Fruit fly (Drosophila melanogaster) whole organism, wandering third instar larva: Measurements from ENCODE around the gene cv.

Experiments
- Abd-B ChIP-seq: fragments of >200 bp; optimal IDR thresholded peaks from 2 replicates; lab custom pipeline; 2017; ENCODE audit warnings: missing biosample characterization, missing genetic modification characterization
- CG32264 ChIP-seq: fragments of 200-800 bp; sonication (Bioruptor generic); optimal IDR thresholded peaks from 2 replicates; lab custom pipeline; 2016; ENCODE audit warnings: missing biosample characterization, missing genetic modification characterization
- CG9705 ChIP-seq: fragments of 200-800 bp; sonication (Bioruptor generic); optimal IDR thresholded peaks from 2 replicates; lab custom pipeline; 2018; ENCODE audit warnings: missing biosample characterization, mild to moderate bottlenecking, missing genetic modification characterization
- CrebA ChIP-seq: fragments of 200-800 bp; sonication (Bioruptor generic); optimal IDR thresholded peaks from 2 replicates; lab custom pipeline; 2016; ENCODE audit warnings: missing biosample characterization, mild to moderate bottlenecking, missing genetic modification characterization, borderline replicate concordance
- Dfd ChIP-seq: fragments of >200 bp; optimal IDR thresholded peaks from 2 replicates; lab custom pipeline; 2017; ENCODE audit warnings: missing biosample characterization, missing genetic modification characterization
- Dif ChIP-seq: fragments of 200-275, 200-300 bp; sonication (Bioruptor generic); optimal IDR thresholded peaks from 2 replicates; lab custom pipeline; 2018; ENCODE audit warnings: missing biosample characterization, missing genetic modification characterization; ENCODE audit not compliant: partially characterized antibody
- GATAd ChIP-seq: sonication (Bioruptor generic); optimal IDR thresholded peaks from 2 replicates; lab custom pipeline; 2016; ENCODE audit warnings: missing biosample characterization, missing genetic modification characterization
- HLH106 ChIP-seq: fragments of 200-800 bp; optimal IDR thresholded peaks from 3 replicates; lab custom pipeline; 2019; ENCODE audit warnings: missing biosample characterization, mild to moderate bottlenecking, missing genetic modification characterization, moderate library complexity
- Hnf4 ChIP-seq: fragments of 200-800 bp; sonication (Bioruptor generic); optimal IDR thresholded peaks from 2 replicates; lab custom pipeline; 2016; ENCODE audit warnings: missing biosample characterization, mild to moderate bottlenecking, missing genetic modification characterization
- Hr78 ChIP-seq: fragments of >200 bp; optimal IDR thresholded peaks from 2 replicates; lab custom pipeline; 2017; ENCODE audit warnings: missing biosample characterization, missing genetic modification characterization
- Hr83 ChIP-seq: fragments of 200-300 bp; sonication (Bioruptor generic); optimal IDR thresholded peaks from 2 replicates; lab custom pipeline; 2016; ENCODE audit warnings: missing biosample characterization, mild to moderate bottlenecking, missing genetic modification characterization, moderate library complexity; ENCODE audit not compliant: poor library complexity, severe bottlenecking
- Jra ChIP-seq: sonication (Bioruptor generic); optimal IDR thresholded peaks from 2 replicates; lab custom pipeline; 2016; ENCODE audit warnings: missing biosample characterization, missing genetic modification characterization
- Mio ChIP-seq: sonication (Bioruptor generic); optimal IDR thresholded peaks from 2 replicates; lab custom pipeline; 2016; ENCODE audit warnings: missing biosample characterization, missing genetic modification characterization
- Myc ChIP-seq: fragments of >200 bp; optimal IDR thresholded peaks from 2 replicates; lab custom pipeline; 2017
- N ChIP-seq: fragments of >200 bp; optimal IDR thresholded peaks from 2 replicates; lab custom pipeline; 2018; ENCODE audit warnings: missing biosample characterization, missing external identifiers, missing genetic modification characterization
- OdsH ChIP-seq: fragments of 200-800 bp; sonication (Bioruptor generic); optimal IDR thresholded peaks from 2 replicates; lab custom pipeline; 2016; ENCODE audit warnings: missing biosample characterization, mild to moderate bottlenecking, missing genetic modification characterization
- Rel ChIP-seq, 2 experiments: fragments of 200-800 bp; sonication (Bioruptor generic) in 1 of 2; optimal IDR thresholded peaks; 2 replicates in 1 of 2; 3 replicates in 1 of 2; lab custom pipeline; 2016 to 2019; ENCODE audit warnings: mild to moderate bottlenecking in 2 of 2, missing biosample characterization in 2 of 2, missing genetic modification characterization in 2 of 2, moderate library complexity in 1 of 2
- Sp1 ChIP-seq: fragments of 200-800 bp; sonication (Bioruptor generic); optimal IDR thresholded peaks from 3 replicates; lab custom pipeline; 2019; ENCODE audit warnings: missing biosample characterization, mild to moderate bottlenecking, missing genetic modification characterization, moderate library complexity
- Vsx2 ChIP-seq: fragments of 200-300, 225-300 bp; sonication (Bioruptor generic); optimal IDR thresholded peaks from 2 replicates; lab custom pipeline; 2018; ENCODE audit warnings: missing biosample characterization, missing genetic modification characterization; ENCODE audit not compliant: partially characterized antibody
- br ChIP-seq: fragments of 200-800 bp; sonication (Bioruptor generic); optimal IDR thresholded peaks from 2 replicates; lab custom pipeline; 2016; ENCODE audit warnings: missing biosample characterization, missing genetic modification characterization
- brk ChIP-seq: fragments of 200-800 bp; sonication (Bioruptor generic); optimal IDR thresholded peaks from 2 replicates; lab custom pipeline; 2016; ENCODE audit warnings: missing biosample characterization, mild to moderate bottlenecking, missing genetic modification characterization
- dl ChIP-seq, 2 experiments: fragments of 175-275, 200-275 bp in 1 of 2; fragments of 200-275 bp in 1 of 2; sonication (Bioruptor generic); optimal IDR thresholded peaks; lab custom pipeline; 2018; ENCODE audit warnings: mild to moderate bottlenecking in 2 of 2, missing biosample characterization in 2 of 2, missing genetic modification characterization in 2 of 2, moderate library complexity in 2 of 2; ENCODE audit not compliant: partially characterized antibody in 2 of 2, insufficient read depth in 1 of 2
- dmrt93B ChIP-seq: fragments of 200-800 bp; sonication (Bioruptor generic); optimal IDR thresholded peaks from 2 replicates; lab custom pipeline; 2018; ENCODE audit warnings: missing biosample characterization, mild to moderate bottlenecking, missing genetic modification characterization
- dsf ChIP-seq: sonication (Bioruptor generic); optimal IDR thresholded peaks from 2 replicates; lab custom pipeline; 2016; ENCODE audit warnings: missing biosample characterization, missing genetic modification characterization, borderline replicate concordance
- ey ChIP-seq: fragments of 200-800 bp; sonication (Bioruptor generic); optimal IDR thresholded peaks from 2 replicates; lab custom pipeline; 2016; ENCODE audit warnings: missing biosample characterization, missing genetic modification characterization
- foxo ChIP-seq, 2 experiments: fragments of 200-800 bp; sonication (Bioruptor generic); optimal IDR thresholded peaks; 2 replicates in 1 of 2; 3 replicates in 1 of 2; lab custom pipeline; 2016 to 2017; ENCODE audit warnings: missing biosample characterization in 2 of 2, missing genetic modification characterization in 2 of 2
- fru ChIP-seq: fragments of 200-800 bp; sonication (Bioruptor generic); optimal IDR thresholded peaks from 3 replicates; lab custom pipeline; 2016; ENCODE audit warnings: missing biosample characterization, mild to moderate bottlenecking, missing genetic modification characterization
- h ChIP-seq: fragments of 200-800 bp; sonication (Bioruptor generic); optimal IDR thresholded peaks from 3 replicates; lab custom pipeline; 2016; ENCODE audit warnings: missing biosample characterization, mild to moderate bottlenecking, missing genetic modification characterization
- jim ChIP-seq: fragments of 175-275, 200-325 bp; sonication (Bioruptor generic); optimal IDR thresholded peaks from 2 replicates; lab custom pipeline; 2016; ENCODE audit warnings: missing biosample characterization, mild to moderate bottlenecking, missing genetic modification characterization
- lola ChIP-seq: fragments of >200 bp; optimal IDR thresholded peaks from 2 replicates; lab custom pipeline; 2017; ENCODE audit warnings: missing biosample characterization, missing genetic modification characterization
- pan ChIP-seq: fragments of >200 bp; optimal IDR thresholded peaks from 2 replicates; lab custom pipeline; 2017
- psq ChIP-seq: fragments of 200-800 bp; sonication (Bioruptor generic); optimal IDR thresholded peaks from 3 replicates; lab custom pipeline; 2017; ENCODE audit warnings: missing biosample characterization, mild to moderate bottlenecking, missing genetic modification characterization, moderate library complexity
- rgr ChIP-seq: fragments of 200-800 bp; sonication (Bioruptor generic); optimal IDR thresholded peaks from 3 replicates; lab custom pipeline; 2016; ENCODE audit warnings: missing biosample characterization, mild to moderate bottlenecking, missing genetic modification characterization
- sage ChIP-seq: fragments of 200-800 bp; sonication (Bioruptor generic); optimal IDR thresholded peaks from 2 replicates; lab custom pipeline; 2016; ENCODE audit warnings: missing biosample characterization, mild to moderate bottlenecking, missing genetic modification characterization
- sv ChIP-seq: fragments of 200-800 bp; sonication (Bioruptor generic); optimal IDR thresholded peaks from 3 replicates; lab custom pipeline; 2016; ENCODE audit warnings: missing biosample characterization, missing genetic modification characterization
- tai ChIP-seq: sonication (Bioruptor generic); optimal IDR thresholded peaks from 2 replicates; lab custom pipeline; 2016; ENCODE audit warnings: missing biosample characterization, missing genetic modification characterization
- usp ChIP-seq: fragments of >200 bp; optimal IDR thresholded peaks from 2 replicates; lab custom pipeline; 2017; ENCODE audit warnings: missing biosample characterization, missing genetic modification characterization
- woc ChIP-seq: sonication (Bioruptor generic); optimal IDR thresholded peaks from 2 replicates; lab custom pipeline; 2016; ENCODE audit warnings: missing biosample characterization, mild to moderate bottlenecking, missing genetic modification characterization

cv gene

dm6 chrX:5698087-5698727 is 8.4 kb downstream of the cv start, which contains the start of gene AdamTS-B:
Gene AdamTS-B, plus strand, starts transcription at chrX:5698557.
- TF ChIP-seq Dfd (GFP tag; lab: Kevin White, UChicago) (no peak), N (GFP tag; lab: Kevin White, UChicago) (no peak), foxo (GFP tag; optimal IDR thresholded peaks at IDR 0.05; lab: Kevin White, UChicago) (peak in 1 of 2 experiments; percentile 74), fru (GFP tag; lab: Kevin White, UChicago) (peak; percentile 72), woc (GFP tag; lab: Kevin White, UChicago) (no peak), Dif (GFP tag; lab: Kevin White, UChicago) (no peak), CG32264 (GFP tag; lab: Kevin White, UChicago) (no peak), Hr78 (GFP tag; lab: Kevin White, UChicago) (no peak), sv (GFP tag; lab: Kevin White, UChicago) (no peak), Vsx2 (GFP tag; lab: Kevin White, UChicago) (no peak), Abd-B (no peak), dl (GFP tag; optimal IDR thresholded peaks at IDR 0.05; lab: Kevin White, UChicago; ENCODE audit: insufficient read depth in 1 of 2, partially characterized antibody in 2 of 2) (no peak), pan (lab: Kevin White, UChicago) (no peak), GATAd (GFP tag; lab: Kevin White, UChicago) (no peak), Sp1 (GFP tag; lab: Kevin White, UChicago) (peak; percentile 59), jim (no peak), lola (GFP tag; lab: Kevin White, UChicago) (no peak), dmrt93B (peak; percentile 52), Rel (GFP tag; optimal IDR thresholded peaks at IDR 0.05; lab: Kevin White, UChicago) (no peak), Rel (tag; optimal IDR thresholded peaks at IDR 0.05; lab: Kevin White, UChicago) (no peak), sage (no peak), br (peak; percentile 47), Mio (GFP tag; lab: Kevin White, UChicago) (no peak), psq (GFP tag; lab: Kevin White, UChicago) (peak; percentile 22), OdsH (GFP tag; lab: Kevin White, UChicago) (peak; percentile 60), CrebA (GFP tag; lab: Kevin White, UChicago) (no peak), Jra (no peak), Myc (lab: Kevin White, UChicago) (peak; percentile 94), HLH106 (peak; percentile 74), h (GFP tag; lab: Kevin White, UChicago) (peak; percentile 49), brk (GFP tag; lab: Kevin White, UChicago) (no peak), rgr (GFP tag; lab: Kevin White, UChicago) (peak; percentile 35), Hnf4 (no peak), Hr83 (GFP tag; lab: Kevin White, UChicago) (no peak), CG9705 (GFP tag; lab: Kevin White, UChicago) (peak; percentile 51), tai (GFP tag; lab: Kevin White, UChicago) (no peak), usp (GFP tag; lab: Kevin White, UChicago) (no peak), ey (GFP tag; lab: Kevin White, UChicago) (peak; percentile 51)

dm6 chrX:5699824-5700498 is 10.2 kb downstream of the cv start:
- TF ChIP-seq dmrt93B (no peak), ey (GFP tag; lab: Kevin White, UChicago) (peak; percentile 60), CrebA (GFP tag; lab: Kevin White, UChicago) (no peak), N (GFP tag; lab: Kevin White, UChicago) (no peak), foxo (GFP tag; optimal IDR thresholded peaks at IDR 0.05; lab: Kevin White, UChicago) (peak in 1 of 2 experiments; percentile 71), pan (lab: Kevin White, UChicago) (no peak), OdsH (GFP tag; lab: Kevin White, UChicago) (peak; percentile 48), lola (GFP tag; lab: Kevin White, UChicago) (no peak), brk (GFP tag; lab: Kevin White, UChicago) (no peak), CG9705 (GFP tag; lab: Kevin White, UChicago) (no peak), h (GFP tag; lab: Kevin White, UChicago) (peak; percentile 72), Dif (GFP tag; lab: Kevin White, UChicago) (no peak), fru (GFP tag; lab: Kevin White, UChicago) (peak; percentile 66), rgr (GFP tag; lab: Kevin White, UChicago) (peak; percentile 63), Rel (GFP tag; optimal IDR thresholded peaks at IDR 0.05; lab: Kevin White, UChicago) (no peak), Rel (tag; optimal IDR thresholded peaks at IDR 0.05; lab: Kevin White, UChicago) (no peak), GATAd (GFP tag; lab: Kevin White, UChicago) (no peak), Myc (lab: Kevin White, UChicago) (no peak), CG32264 (GFP tag; lab: Kevin White, UChicago) (no peak), Sp1 (GFP tag; lab: Kevin White, UChicago) (peak; percentile 17), dl (GFP tag; optimal IDR thresholded peaks at IDR 0.05; lab: Kevin White, UChicago; ENCODE audit: insufficient read depth in 1 of 2, partially characterized antibody in 2 of 2) (no peak), dsf (GFP tag; lab: Kevin White, UChicago) (no peak), sage (peak; percentile 18), Mio (GFP tag; lab: Kevin White, UChicago) (no peak), jim (no peak), Dfd (GFP tag; lab: Kevin White, UChicago) (no peak), woc (GFP tag; lab: Kevin White, UChicago) (peak; percentile 70), Hr78 (GFP tag; lab: Kevin White, UChicago) (no peak), Abd-B (no peak), sv (GFP tag; lab: Kevin White, UChicago) (peak; percentile 67), tai (GFP tag; lab: Kevin White, UChicago) (no peak), Hr83 (GFP tag; lab: Kevin White, UChicago) (no peak), Hnf4 (no peak), psq (GFP tag; lab: Kevin White, UChicago) (peak; percentile 44), usp (GFP tag; lab: Kevin White, UChicago) (no peak), Jra (no peak), HLH106 (peak; percentile 48), Vsx2 (GFP tag; lab: Kevin White, UChicago) (no peak), br (peak; percentile 33)
